Worm (Caenorhabditis elegans) whole organism, L2 larva: Measurements from ENCODE around the gene F46F3.3.
A peak's percentile ranks its signal among the peaks of the same experiment; 100 is the strongest.

Experiments
- C34F6.9 ChIP-seq: fragments of 150-350 bp; optimal IDR thresholded peaks from 2 replicates; lab custom pipeline; 2014; ENCODE audit warnings: missing biosample characterization, missing genetic modification characterization
- F13H6.1 ChIP-seq: sonication (generic microtip); optimal IDR thresholded peaks from 2 replicates; lab custom pipeline; 2016; ENCODE audit warnings: missing genetic modification characterization, missing compliant biosample characterization
- R02D3.7 ChIP-seq: fragments of 150-350 bp; optimal IDR thresholded peaks from 2 replicates; lab custom pipeline; 2014; ENCODE audit warnings: missing biosample characterization, missing genetic modification characterization
- ZK546.5 ChIP-seq: sonication (generic microtip); optimal IDR thresholded peaks from 2 replicates; lab custom pipeline; 2017; ENCODE audit warnings: missing biosample characterization, missing genetic modification characterization
- alr-1 ChIP-seq: fragments of 150-350 bp; optimal IDR thresholded peaks from 2 replicates; lab custom pipeline; 2014; ENCODE audit warnings: missing biosample characterization, missing genetic modification characterization
- aly-2 ChIP-seq: fragments of 150-350 bp; optimal IDR thresholded peaks from 2 replicates; lab custom pipeline; 2014; ENCODE audit warnings: missing biosample characterization, missing genetic modification characterization
- ceh-16 ChIP-seq: fragments of 150-350 bp; optimal IDR thresholded peaks from 2 replicates; lab custom pipeline; 2014; ENCODE audit warnings: missing biosample characterization, missing genetic modification characterization
- ceh-82 ChIP-seq: fragments of 150-350 bp; optimal IDR thresholded peaks from 2 replicates; lab custom pipeline; 2014; ENCODE audit warnings: missing biosample characterization, missing genetic modification characterization
- crh-2 ChIP-seq: sonication (generic microtip); optimal IDR thresholded peaks from 2 replicates; lab custom pipeline; 2017; ENCODE audit warnings: missing biosample characterization, missing genetic modification characterization
- dmd-4 ChIP-seq: sonication (generic microtip); optimal IDR thresholded peaks from 2 replicates; lab custom pipeline; 2017; ENCODE audit warnings: missing biosample characterization, missing genetic modification characterization
- egl-27 ChIP-seq: sonication (generic microtip); optimal IDR thresholded peaks from 3 replicates; lab custom pipeline; 2017; ENCODE audit warnings: missing biosample characterization, missing genetic modification reagents, missing genetic modification characterization
- elt-1 ChIP-seq: fragments of 150-350 bp; optimal IDR thresholded peaks from 2 replicates; lab custom pipeline; 2014; ENCODE audit warnings: missing biosample characterization, missing genetic modification characterization
- elt-3 ChIP-seq: sonication (generic microtip); optimal IDR thresholded peaks from 2 replicates; lab custom pipeline; 2017; ENCODE audit warnings: missing biosample characterization, missing genetic modification characterization
- fos-1 ChIP-seq: fragments of 150-350 bp; optimal IDR thresholded peaks from 2 replicates; lab custom pipeline; 2014; ENCODE audit warnings: missing biosample characterization, missing genetic modification characterization
- gmeb-1 ChIP-seq: fragments of 150-350 bp; optimal IDR thresholded peaks from 2 replicates; lab custom pipeline; 2014; ENCODE audit warnings: missing biosample characterization, missing genetic modification characterization
- lin-11 ChIP-seq: fragments of 150-350 bp; sonication (generic microtip); optimal IDR thresholded peaks from 2 replicates; lab custom pipeline; 2014; ENCODE audit warnings: missing biosample characterization, missing genetic modification characterization, inconsistent platforms, mixed read lengths
- lin-13 ChIP-seq: fragments of 150-350 bp; optimal IDR thresholded peaks from 2 replicates; lab custom pipeline; 2014; ENCODE audit warnings: missing biosample characterization, missing genetic modification reagents, missing genetic modification characterization
- lsy-2 ChIP-seq, 2 experiments: fragments of 150-350 bp in 1 of 2; sonication (generic microtip) in 1 of 2; optimal IDR thresholded peaks; 2 replicates each; lab custom pipeline; 2014 to 2017; ENCODE audit warnings: missing biosample characterization in 2 of 2, missing genetic modification characterization in 2 of 2
- mab-5 ChIP-seq: fragments of 150-350 bp; optimal IDR thresholded peaks from 2 replicates; lab custom pipeline; 2014; ENCODE audit warnings: missing biosample characterization, missing genetic modification characterization
- mbf-1 ChIP-seq: sonication (generic microtip); optimal IDR thresholded peaks from 2 replicates; lab custom pipeline; 2017; ENCODE audit warnings: missing biosample characterization, missing genetic modification characterization
- mdl-1 ChIP-seq, 2 experiments: fragments of 150-350 bp in 1 of 2; sonication (generic microtip) in 1 of 2; optimal IDR thresholded peaks; 2 replicates each; lab custom pipeline; 2017; ENCODE audit warnings: missing biosample characterization in 2 of 2, missing genetic modification characterization in 2 of 2
- nhr-10 ChIP-seq: sonication (generic microtip); optimal IDR thresholded peaks from 2 replicates; lab custom pipeline; 2017; ENCODE audit warnings: missing biosample characterization, missing genetic modification characterization
- nhr-12 ChIP-seq: fragments of 150-350 bp; optimal IDR thresholded peaks from 2 replicates; lab custom pipeline; 2014; ENCODE audit warnings: missing biosample characterization, missing genetic modification characterization
- nhr-21 ChIP-seq: fragments of 150-350 bp; optimal IDR thresholded peaks from 2 replicates; lab custom pipeline; 2014; ENCODE audit warnings: missing biosample characterization, missing genetic modification characterization
- nhr-23 ChIP-seq: fragments of 150-350 bp; optimal IDR thresholded peaks from 2 replicates; lab custom pipeline; 2014; ENCODE audit warnings: missing biosample characterization, missing genetic modification reagents, missing genetic modification characterization
- nhr-237 ChIP-seq: fragments of 150-350 bp; optimal IDR thresholded peaks from 2 replicates; lab custom pipeline; 2014; ENCODE audit warnings: missing biosample characterization, missing genetic modification characterization
- nhr-25 ChIP-seq: fragments of 150-350 bp; sonication (generic microtip); optimal IDR thresholded peaks from 3 replicates; lab custom pipeline; 2014; ENCODE audit warnings: missing biosample characterization, missing genetic modification characterization
- nhr-6 ChIP-seq: fragments of 150-350 bp; optimal IDR thresholded peaks from 2 replicates; lab custom pipeline; 2014; ENCODE audit warnings: missing biosample characterization, missing genetic modification characterization
- nhr-77 ChIP-seq: fragments of 150-350 bp; optimal IDR thresholded peaks from 2 replicates; lab custom pipeline; 2014; ENCODE audit warnings: missing biosample characterization, missing genetic modification characterization
- peb-1 ChIP-seq: fragments of 150-350 bp; optimal IDR thresholded peaks from 2 replicates; lab custom pipeline; 2014; ENCODE audit warnings: missing biosample characterization, missing genetic modification characterization
- sem-4 ChIP-seq: fragments of 150-350 bp; optimal IDR thresholded peaks from 2 replicates; lab custom pipeline; 2014; ENCODE audit warnings: missing biosample characterization, missing genetic modification reagents, missing genetic modification characterization
- skn-1 ChIP-seq: sonication (generic microtip); optimal IDR thresholded peaks from 2 replicates; lab custom pipeline; 2017; ENCODE audit warnings: missing biosample characterization, missing genetic modification characterization
- sma-3 ChIP-seq: sonication (generic microtip); optimal IDR thresholded peaks from 2 replicates; lab custom pipeline; 2016; ENCODE audit warnings: missing genetic modification reagents, missing genetic modification characterization, missing compliant biosample characterization
- sma-9 ChIP-seq, 2 experiments: fragments of 150-350 bp in 1 of 2; sonication (generic microtip) in 1 of 2; optimal IDR thresholded peaks; 2 replicates each; lab custom pipeline; 2014 to 2016; ENCODE audit warnings: missing genetic modification characterization in 2 of 2, mild to moderate bottlenecking in 1 of 2, missing biosample characterization in 1 of 2, missing compliant biosample characterization in 1 of 2, missing genetic modification reagents in 1 of 2, moderate library complexity in 1 of 2
- unc-55 ChIP-seq: fragments of 150-350 bp; sonication (generic microtip); optimal IDR thresholded peaks from 3 replicates; lab custom pipeline; 2014; ENCODE audit warnings: missing biosample characterization, missing genetic modification reagents, missing genetic modification characterization
- unc-62 ChIP-seq: fragments of 150-350 bp; optimal IDR thresholded peaks from 2 replicates; lab custom pipeline; 2014; ENCODE audit warnings: missing biosample characterization, missing genetic modification reagents, missing genetic modification characterization
- zag-1 ChIP-seq: fragments of 150-350 bp; optimal IDR thresholded peaks from 2 replicates; lab custom pipeline; 2014; ENCODE audit warnings: missing biosample characterization, missing genetic modification characterization
- ztf-1 ChIP-seq: fragments of 200-800 bp; sonication (Bioruptor generic); conservative IDR thresholded peaks from 2 replicates; pipeline ENCODE4 v1.3.6; 2022; ENCODE audit warnings: missing genetic modification characterization, missing compliant biosample characterization
- ztf-11 ChIP-seq: sonication (generic microtip); optimal IDR thresholded peaks from 2 replicates; lab custom pipeline; 2017; ENCODE audit warnings: missing biosample characterization, missing genetic modification characterization

Gene F46F3.3

ce11 chrV:11674594-11675579, 7.6 kb downstream of the F46F3.3 start:
- no peak for TF ChIP-seq aly-2
- TF ChIP-seq F13H6.1 (tag; lab: Kevin White, UChicago): no peak
- TF ChIP-seq ZK546.5 (tag; lab: Kevin White, UChicago): no peak
- TF ChIP-seq egl-27: no peak
- no peak for TF ChIP-seq lin-13
- TF ChIP-seq zag-1: no peak
- TF ChIP-seq fos-1 (tag; lab: Kevin White, UChicago): peak; percentile 39
- peak; percentile 35 for TF ChIP-seq sma-3 (GFP tag; lab: Kevin White, UChicago)

- no peak for TF ChIP-seq unc-62 (GFP tag; lab: Kevin White, UChicago)
- TF ChIP-seq mdl-1 (tag; optimal IDR thresholded peaks at IDR 0.05; lab: Kevin White, UChicago): no peak
- TF ChIP-seq alr-1 (tag; lab: Kevin White, UChicago): no peak
- TF ChIP-seq nhr-10 (tag; lab: Kevin White, UChicago): no peak
- TF ChIP-seq mab-5 (tag; lab: Kevin White, UChicago): no peak
- TF ChIP-seq lin-11 (tag; lab: Kevin White, UChicago): no peak
- no peak for TF ChIP-seq nhr-6 (tag; lab: Kevin White, UChicago)
- TF ChIP-seq peb-1 (tag; lab: Kevin White, UChicago): no peak
- TF ChIP-seq lsy-2 (tag; optimal IDR thresholded peaks at IDR 0.05; lab: Kevin White, UChicago): no peak
Measured at ce11 chrV:11675638-11676037, 8.4 kb downstream of the F46F3.3 start, which contains the start of gene ape-1. ape-1 (plus strand) TSS chrV:11675938.

ce11 chrV:11676498-11676897, 9.2 kb downstream of the F46F3.3 start:
- TF ChIP-seq fos-1 (tag; lab: Kevin White, UChicago): peak; percentile 1
- TF ChIP-seq sma-9 (GFP tag; optimal IDR thresholded peaks at IDR 0.05; lab: Kevin White, UChicago): peak; percentile 28
- no peak for TF ChIP-seq sma-9 (tag; optimal IDR thresholded peaks at IDR 0.05; lab: Kevin White, UChicago)
- peak; percentile 20 for TF ChIP-seq gmeb-1 (tag; lab: Kevin White, UChicago)
- no peak for TF ChIP-seq alr-1 (tag; lab: Kevin White, UChicago)
- TF ChIP-seq, all 48 proteins: peak for 3

ce11 chrV:11677030-11677429, 9.8 kb downstream of the F46F3.3 start:
- no peak for TF ChIP-seq nhr-25
- no peak for TF ChIP-seq nhr-77 (tag; lab: Kevin White, UChicago)
- no peak for TF ChIP-seq mbf-1 (tag; lab: Kevin White, UChicago)
- TF ChIP-seq ztf-11 (tag; lab: Kevin White, UChicago): no peak
- no peak for TF ChIP-seq nhr-237
- no peak for TF ChIP-seq peb-1 (tag; lab: Kevin White, UChicago)
- no peak for TF ChIP-seq ceh-16
- TF ChIP-seq ztf-1 (GFP tag; lab: Robert Waterston, UW): no peak
- no peak for TF ChIP-seq elt-3 (tag; lab: Kevin White, UChicago)
- no peak for TF ChIP-seq aly-2
- no peak for TF ChIP-seq C34F6.9 (tag; lab: Kevin White, UChicago)
- TF ChIP-seq R02D3.7 (tag; lab: Kevin White, UChicago): no peak
- TF ChIP-seq fos-1 (tag; lab: Kevin White, UChicago): no peak
- no peak for TF ChIP-seq unc-55

ce11 chrV:11677494-11677893, 10.2 kb downstream of the F46F3.3 start:
- no peak for TF ChIP-seq R02D3.7 (tag; lab: Kevin White, UChicago)
- no peak for TF ChIP-seq nhr-23 (tag; lab: Kevin White, UChicago)
- peak; percentile 0 for TF ChIP-seq sem-4 (tag; lab: Kevin White, UChicago)
- no peak for TF ChIP-seq nhr-77 (tag; lab: Kevin White, UChicago)
- no peak for TF ChIP-seq nhr-21 (tag; lab: Kevin White, UChicago)
- no peak for TF ChIP-seq lin-13
- no peak for TF ChIP-seq crh-2
- no peak for TF ChIP-seq unc-55
- no peak for TF ChIP-seq aly-2
- peak; percentile 19 for TF ChIP-seq fos-1 (tag; lab: Kevin White, UChicago)
- no peak for TF ChIP-seq zag-1
- no peak for TF ChIP-seq ztf-1 (GFP tag; lab: Robert Waterston, UW)
- TF ChIP-seq lsy-2 (tag; optimal IDR thresholded peaks at IDR 0.05; lab: Kevin White, UChicago): peak in 1 of 2 experiments; percentile 15
- no peak for TF ChIP-seq mdl-1 (tag; optimal IDR thresholded peaks at IDR 0.05; lab: Kevin White, UChicago)
- TF ChIP-seq ztf-11 (tag; lab: Kevin White, UChicago): no peak
- no peak for TF ChIP-seq nhr-25
- no peak for TF ChIP-seq mab-5 (tag; lab: Kevin White, UChicago)
- TF ChIP-seq mbf-1 (tag; lab: Kevin White, UChicago): no peak
- TF ChIP-seq ceh-16: no peak
- TF ChIP-seq skn-1 (tag; lab: Kevin White, UChicago): no peak
- TF ChIP-seq egl-27: no peak
- TF ChIP-seq sma-9 (GFP tag; optimal IDR thresholded peaks at IDR 0.05; lab: Kevin White, UChicago): peak; percentile 54
- no peak for TF ChIP-seq sma-9 (tag; optimal IDR thresholded peaks at IDR 0.05; lab: Kevin White, UChicago)
- TF ChIP-seq ceh-82 (tag; lab: Kevin White, UChicago): no peak
- TF ChIP-seq lin-11 (tag; lab: Kevin White, UChicago): no peak
- TF ChIP-seq elt-3 (tag; lab: Kevin White, UChicago): no peak
- TF ChIP-seq dmd-4 (tag; lab: Kevin White, UChicago): no peak
- TF ChIP-seq nhr-10 (tag; lab: Kevin White, UChicago): no peak
- TF ChIP-seq elt-1 (tag; lab: Kevin White, UChicago): no peak
- TF ChIP-seq nhr-6 (tag; lab: Kevin White, UChicago): no peak
- no peak for TF ChIP-seq nhr-12 (tag; lab: Kevin White, UChicago)
- peak; percentile 29 for TF ChIP-seq F13H6.1 (tag; lab: Kevin White, UChicago)
